Fruit fly (Drosophila melanogaster) whole organism, wandering third instar larva: Measurements from ENCODE around the gene Elal.

Source experiments
- Hr78 ChIP-seq: fragments of >200 bp; optimal IDR thresholded peaks from 2 replicates; lab custom pipeline; 2017; ENCODE audit warnings: missing biosample characterization, missing genetic modification characterization
- Mio ChIP-seq: sonication (Bioruptor generic); optimal IDR thresholded peaks from 2 replicates; lab custom pipeline; 2016; ENCODE audit warnings: missing biosample characterization, missing genetic modification characterization
- fru ChIP-seq: fragments of 200-800 bp; sonication (Bioruptor generic); optimal IDR thresholded peaks from 3 replicates; lab custom pipeline; 2016; ENCODE audit warnings: missing biosample characterization, mild to moderate bottlenecking, missing genetic modification characterization
- psq ChIP-seq: fragments of 200-800 bp; sonication (Bioruptor generic); optimal IDR thresholded peaks from 3 replicates; lab custom pipeline; 2017; ENCODE audit warnings: missing biosample characterization, mild to moderate bottlenecking, missing genetic modification characterization, moderate library complexity

DNA sequence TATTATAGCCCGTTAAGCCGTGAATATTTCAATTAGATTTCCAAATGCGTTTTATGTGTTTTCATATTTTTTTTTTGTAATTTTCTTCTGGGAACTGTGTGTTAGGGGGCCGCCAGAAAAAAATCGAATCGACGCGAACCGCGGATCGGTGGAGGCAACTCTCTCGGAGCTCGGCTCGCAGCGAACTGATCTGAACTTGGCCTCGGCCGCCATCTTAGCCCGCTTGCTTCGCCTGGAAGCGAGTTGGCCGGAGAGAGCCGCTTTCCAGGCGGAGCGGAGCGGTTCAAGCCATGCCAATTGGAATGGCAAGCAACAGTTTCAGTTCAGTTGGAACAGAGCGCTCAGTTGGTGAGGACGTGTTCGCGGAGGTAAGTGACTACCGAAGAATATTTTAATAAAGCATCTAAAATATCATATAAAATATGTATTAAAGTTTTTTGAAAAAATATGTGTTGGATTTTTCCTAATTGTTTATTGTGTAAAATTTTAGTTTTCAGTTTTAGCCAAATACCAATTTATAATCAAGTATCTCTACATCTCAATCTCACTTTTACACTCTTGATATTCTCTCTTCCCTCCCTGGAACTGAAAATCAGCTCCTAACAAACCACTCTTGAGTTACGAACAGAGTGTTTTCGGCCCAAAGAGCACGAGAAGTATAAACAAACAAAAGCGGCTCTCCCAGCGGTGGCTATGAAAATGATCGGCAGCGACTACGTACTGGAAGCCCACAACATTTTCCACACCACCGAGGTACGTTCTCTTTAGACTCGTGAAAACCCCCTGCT is 29.5 kb downstream of the Elal start, which contains the start of the genes CG31121 and CG11069:
- TF ChIP-seq fru (GFP tag; lab: Kevin White, UChicago) (no peak), Hr78 (GFP tag; lab: Kevin White, UChicago) (no peak), Mio (GFP tag; lab: Kevin White, UChicago) (no peak), psq (GFP tag; lab: Kevin White, UChicago) (no peak)
